Fruit fly (Drosophila melanogaster) whole organism, prepupa: ENCODE results near the gene Ucp4C.

ENCODE experiments used
- Blimp-1 ChIP-seq: fragments of 200-800 bp; sonication (Bioruptor generic); optimal IDR thresholded peaks from 3 replicates; lab custom pipeline; 2017; ENCODE audit warnings: missing biosample characterization, missing genetic modification characterization, mild to moderate bottlenecking, moderate library complexity, missing genetic modification reagents
- CG11294 ChIP-seq: fragments of 200-800 bp; sonication (Bioruptor generic); IDR thresholded peaks from 2 replicates; pipeline ENCODE4 v1.3.6; 2022; ENCODE audit warnings: missing biosample characterization, missing genetic modification characterization
- OdsH ChIP-seq: fragments of 200-800 bp; sonication (Bioruptor generic); optimal IDR thresholded peaks from 3 replicates; lab custom pipeline; 2016; ENCODE audit warnings: missing biosample characterization, missing genetic modification characterization
- fd85E ChIP-seq: fragments of 200-800 bp; sonication (Bioruptor generic); optimal IDR thresholded peaks from 3 replicates; lab custom pipeline; 2016; ENCODE audit warnings: missing biosample characterization, missing genetic modification characterization
- salr ChIP-seq, 2 experiments: fragments of 200-800 bp; sonication (Bioruptor generic); optimal IDR thresholded peaks; 3 replicates each; lab custom pipeline; 2016 to 2018; ENCODE audit warnings: missing biosample characterization in 2 of 2, missing genetic modification characterization in 2 of 2, mild to moderate bottlenecking in 1 of 2
- ss ChIP-seq, 2 experiments: fragments of 200-800 bp; sonication (Bioruptor generic); optimal IDR thresholded peaks; 2 replicates in 1 of 2; 3 replicates in 1 of 2; lab custom pipeline; 2017 to 2018; ENCODE audit warnings: mild to moderate bottlenecking in 2 of 2, missing biosample characterization in 2 of 2, missing genetic modification characterization in 2 of 2, moderate library complexity in 1 of 2

DNA sequence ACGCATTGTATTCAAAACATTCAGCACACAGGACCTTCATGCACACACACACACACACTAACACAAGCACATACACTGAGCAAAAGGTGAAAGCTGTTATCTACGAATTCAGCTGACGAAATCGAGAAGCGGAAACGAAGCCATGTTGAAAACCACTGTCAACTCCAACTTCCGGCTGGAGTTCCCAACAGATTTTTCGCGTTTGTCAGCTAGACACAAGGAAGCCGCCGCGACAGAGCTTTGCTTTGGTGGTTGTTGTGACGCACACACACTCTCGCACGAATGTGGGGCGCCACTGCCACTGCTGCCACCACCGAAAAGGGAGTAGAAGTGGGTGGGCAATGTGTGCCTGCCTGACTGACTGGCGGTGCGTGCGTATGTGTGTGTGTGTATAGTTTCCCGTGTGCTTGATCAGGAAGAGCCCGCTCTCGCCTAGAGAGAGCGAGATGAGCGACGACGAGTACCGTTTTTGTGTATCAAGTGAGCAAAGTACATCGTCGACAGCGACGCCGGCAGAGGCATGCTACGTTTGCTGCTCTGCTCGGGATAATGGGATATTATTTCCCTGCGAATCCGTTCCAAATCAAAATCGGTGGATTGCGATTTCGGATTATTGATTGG lies 29.4 kb downstream of the Ucp4C start:
- TF ChIP-seq Blimp-1 (GFP tag; lab: Kevin White, UChicago) = peak; percentile 50
- peak; percentile 30 to 78 for TF ChIP-seq ss (GFP tag; optimal IDR thresholded peaks at IDR 0.05; lab: Kevin White, UChicago)
- no peak for TF ChIP-seq fd85E (GFP tag; lab: Kevin White, UChicago)
- no peak for TF ChIP-seq CG11294 (GFP tag; lab: Robert Waterston, UW)
- no peak for TF ChIP-seq OdsH
- peak in 1 of 2 experiments; percentile 8 for TF ChIP-seq salr (GFP tag; optimal IDR thresholded peaks at IDR 0.05; lab: Kevin White, UChicago)
